Worm (Caenorhabditis elegans) whole organism, L2 larva: ENCODE measurements around the gene spat-1.

Source experiments
- R02D3.7 ChIP-seq: fragments of 150-350 bp; optimal IDR thresholded peaks from 2 replicates; lab custom pipeline; 2014; ENCODE audit warnings: missing biosample characterization, missing genetic modification characterization
- alr-1 ChIP-seq: fragments of 150-350 bp; optimal IDR thresholded peaks from 2 replicates; lab custom pipeline; 2014; ENCODE audit warnings: missing biosample characterization, missing genetic modification characterization
- ceh-16 ChIP-seq: fragments of 150-350 bp; optimal IDR thresholded peaks from 2 replicates; lab custom pipeline; 2014; ENCODE audit warnings: missing biosample characterization, missing genetic modification characterization
- fos-1 ChIP-seq: fragments of 150-350 bp; optimal IDR thresholded peaks from 2 replicates; lab custom pipeline; 2014; ENCODE audit warnings: missing biosample characterization, missing genetic modification characterization
- lin-39 ChIP-seq: fragments of 150-350 bp; optimal IDR thresholded peaks from 2 replicates; lab custom pipeline; 2014; ENCODE audit warnings: missing biosample characterization, missing genetic modification reagents, missing genetic modification characterization
- nhr-12 ChIP-seq: fragments of 150-350 bp; optimal IDR thresholded peaks from 2 replicates; lab custom pipeline; 2014; ENCODE audit warnings: missing biosample characterization, missing genetic modification characterization
- nhr-77 ChIP-seq: fragments of 150-350 bp; optimal IDR thresholded peaks from 2 replicates; lab custom pipeline; 2014; ENCODE audit warnings: missing biosample characterization, missing genetic modification characterization
- unc-62 ChIP-seq: fragments of 150-350 bp; optimal IDR thresholded peaks from 2 replicates; lab custom pipeline; 2014; ENCODE audit warnings: missing biosample characterization, missing genetic modification reagents, missing genetic modification characterization

- no peak for TF ChIP-seq fos-1 (tag; lab: Kevin White, UChicago)
- no peak for TF ChIP-seq lin-39 (tag; lab: Kevin White, UChicago)
- no peak for TF ChIP-seq nhr-12 (tag; lab: Kevin White, UChicago)
- no peak for TF ChIP-seq nhr-77 (tag; lab: Kevin White, UChicago)
- TF ChIP-seq alr-1, result no peak
- no peak for TF ChIP-seq unc-62 (GFP tag; lab: Kevin White, UChicago)
- TF ChIP-seq R02D3.7 (tag; lab: Kevin White, UChicago), result no peak
- TF ChIP-seq ceh-16 (tag; lab: Kevin White, UChicago), result no peak
Measured at ce11 chrII:14483813-14484212, 44.7 kb upstream of the spat-1 start.
